Worm (Caenorhabditis elegans): ENCODE data around the gene dhs-16.

The dhs-16 gene

ce11 chrV:5990383-5990782 is 6.8 kb downstream of the dhs-16 start, which contains the start of gene fut-8:
TSS of gene fut-8 (minus strand) at chrV:5990483.
- TF ChIP-seq ceh-34 (tag; optimal IDR thresholded peaks at IDR 0.05) (peak; percentile 42), lin-11 (tag; optimal IDR thresholded peaks at IDR 0.05) (no peak), ceh-18 (tag; optimal IDR thresholded peaks at IDR 0.05) (no peak), ceh-24 (tag; optimal IDR thresholded peaks at IDR 0.05) (no peak)

- TF ChIP-seq pat-9 (tag; optimal IDR thresholded peaks at IDR 0.05): no peak
- no peak for TF ChIP-seq Y22D7AL.16 (tag; optimal IDR thresholded peaks at IDR 0.05)
- no peak for TF ChIP-seq che-1 (tag; optimal IDR thresholded peaks at IDR 0.05)
- no peak for TF ChIP-seq hlh-13 (GFP tag; optimal IDR thresholded peaks at IDR 0.05)
- TF ChIP-seq ceh-34 (tag; optimal IDR thresholded peaks at IDR 0.05): peak; percentile 69
- no peak for TF ChIP-seq zip-5 (tag; optimal IDR thresholded peaks at IDR 0.05)
- TF ChIP-seq hlh-6 (tag; optimal IDR thresholded peaks at IDR 0.05): no peak
- no peak for TF ChIP-seq dve-1 (tag; optimal IDR thresholded peaks at IDR 0.05)
- TF ChIP-seq rnt-1 (tag; optimal IDR thresholded peaks at IDR 0.05): peak; percentile 54
- no peak for TF ChIP-seq elt-4 (tag; optimal IDR thresholded peaks at IDR 0.05)
- no peak for TF ChIP-seq nhr-232 (tag; optimal IDR thresholded peaks at IDR 0.05)
- no peak for TF ChIP-seq ama-1 (optimal IDR thresholded peaks at IDR 0.05)
- no peak for TF ChIP-seq C08G9.2 (tag; optimal IDR thresholded peaks at IDR 0.05)
- TF ChIP-seq unc-3 (GFP tag; conservative IDR thresholded peaks at IDR 0.05): no peak
- TF ChIP-seq unc-3 (tag; optimal IDR thresholded peaks at IDR 0.05): no peak
- TF ChIP-seq unc-55 (GFP tag; optimal IDR thresholded peaks at IDR 0.05): peak; percentile 94
- TF ChIP-seq ceh-18 (tag; optimal IDR thresholded peaks at IDR 0.05): peak; percentile 69
- no peak for TF ChIP-seq hlh-15 (tag; optimal IDR thresholded peaks at IDR 0.05)
- TF ChIP-seq ceh-9 (tag; optimal IDR thresholded peaks at IDR 0.05): no peak
- TF ChIP-seq npax-4 (tag; optimal IDR thresholded peaks at IDR 0.05): no peak
- no peak for TF ChIP-seq ahr-1 (tag; optimal IDR thresholded peaks at IDR 0.05)
- TF ChIP-seq eyg-1 (tag; optimal IDR thresholded peaks at IDR 0.05): no peak
- TF ChIP-seq hlh-30 (tag; optimal IDR thresholded peaks at IDR 0.05; ENCODE audit: insufficient read depth): no peak
- peak; percentile 80 for TF ChIP-seq unc-42 (tag; optimal IDR thresholded peaks at IDR 0.05)
- TF ChIP-seq sox-2 (GFP tag; IDR thresholded peaks at IDR 0.05): no peak
- TF ChIP-seq nfya-1 (tag; optimal IDR thresholded peaks at IDR 0.05): peak; percentile 55
- no peak for TF ChIP-seq lim-6 (tag; optimal IDR thresholded peaks at IDR 0.05)
- peak; percentile 35 for TF ChIP-seq hlh-8 (tag; optimal IDR thresholded peaks at IDR 0.05)
- no peak for TF ChIP-seq dmd-4 (tag; optimal IDR thresholded peaks at IDR 0.05; ENCODE audit: borderline replicate concordance)
- no peak for TF ChIP-seq sdc-2 (tag; optimal IDR thresholded peaks at IDR 0.05)
- no peak for TF ChIP-seq pqm-1 (tag; optimal IDR thresholded peaks at IDR 0.05)
- no peak for TF ChIP-seq ceh-6 (GFP tag; optimal IDR thresholded peaks at IDR 0.05)
- TF ChIP-seq pros-1 (tag; optimal IDR thresholded peaks at IDR 0.05): peak; percentile 3
- TF ChIP-seq tbx-2 (tag; optimal IDR thresholded peaks at IDR 0.05): peak; percentile 50
- no peak for TF ChIP-seq pha-4 (tag; optimal IDR thresholded peaks at IDR 0.05)
- TF ChIP-seq mec-3 (tag; optimal IDR thresholded peaks at IDR 0.05; ENCODE audit: borderline replicate concordance): no peak
- no peak for TF ChIP-seq ztf-16 (tag; optimal IDR thresholded peaks at IDR 0.05)
- TF ChIP-seq ref-2 (tag; optimal IDR thresholded peaks at IDR 0.05): no peak
- no peak for TF ChIP-seq ceh-2 (tag; optimal IDR thresholded peaks at IDR 0.05)
- no peak for TF ChIP-seq ceh-30 (tag; optimal IDR thresholded peaks at IDR 0.05)
- TF ChIP-seq nhr-11 (tag; optimal IDR thresholded peaks at IDR 0.05): no peak
- TF ChIP-seq F13H6.1 (tag; optimal IDR thresholded peaks at IDR 0.05): no peak
- TF ChIP-seq ceh-31 (tag; optimal IDR thresholded peaks at IDR 0.05): peak; percentile 53
- TF ChIP-seq ets-4 (tag; optimal IDR thresholded peaks at IDR 0.05): no peak
- TF ChIP-seq ceh-48 (tag; optimal IDR thresholded peaks at IDR 0.05): peak; percentile 73
- no peak for TF ChIP-seq pha-2 (tag; optimal IDR thresholded peaks at IDR 0.05)
- TF ChIP-seq K09A11.1 (tag; optimal IDR thresholded peaks at IDR 0.05; ENCODE audit: insufficient read depth): no peak
- no peak for TF ChIP-seq fax-1 (tag; optimal IDR thresholded peaks at IDR 0.05)
- no peak for TF ChIP-seq C38D4.7 (GFP tag; optimal IDR thresholded peaks at IDR 0.05)
Measured at ce11 chrV:5991490-5992069, 8.0 kb downstream of the dhs-16 start.
